Worm (Caenorhabditis elegans) whole organism, L2 larva: ENCODE results near the gene pgl-2.

Experiments
- F13H6.1 ChIP-seq: sonication (generic microtip); optimal IDR thresholded peaks from 2 replicates; lab custom pipeline; 2016; ENCODE audit warnings: missing genetic modification characterization, missing compliant biosample characterization
- lin-39 ChIP-seq: fragments of 150-350 bp; optimal IDR thresholded peaks from 2 replicates; lab custom pipeline; 2014; ENCODE audit warnings: missing biosample characterization, missing genetic modification reagents, missing genetic modification characterization
- nhr-237 ChIP-seq: fragments of 150-350 bp; optimal IDR thresholded peaks from 2 replicates; lab custom pipeline; 2014; ENCODE audit warnings: missing biosample characterization, missing genetic modification characterization
- unc-62 ChIP-seq: fragments of 150-350 bp; optimal IDR thresholded peaks from 2 replicates; lab custom pipeline; 2014; ENCODE audit warnings: missing biosample characterization, missing genetic modification reagents, missing genetic modification characterization

- TF ChIP-seq F13H6.1 (tag; lab: Kevin White, UChicago), result no peak
- TF ChIP-seq nhr-237 (tag; lab: Kevin White, UChicago), result no peak
- TF ChIP-seq unc-62 (GFP tag; lab: Kevin White, UChicago), result no peak
- TF ChIP-seq lin-39, result no peak
Observed at ce11 chrIII:8657676-8658366, 17.4 kb downstream of the pgl-2 start.
